Worm (Caenorhabditis elegans): ENCODE measurements around the gene glb-1.

Gene glb-1

DNA sequence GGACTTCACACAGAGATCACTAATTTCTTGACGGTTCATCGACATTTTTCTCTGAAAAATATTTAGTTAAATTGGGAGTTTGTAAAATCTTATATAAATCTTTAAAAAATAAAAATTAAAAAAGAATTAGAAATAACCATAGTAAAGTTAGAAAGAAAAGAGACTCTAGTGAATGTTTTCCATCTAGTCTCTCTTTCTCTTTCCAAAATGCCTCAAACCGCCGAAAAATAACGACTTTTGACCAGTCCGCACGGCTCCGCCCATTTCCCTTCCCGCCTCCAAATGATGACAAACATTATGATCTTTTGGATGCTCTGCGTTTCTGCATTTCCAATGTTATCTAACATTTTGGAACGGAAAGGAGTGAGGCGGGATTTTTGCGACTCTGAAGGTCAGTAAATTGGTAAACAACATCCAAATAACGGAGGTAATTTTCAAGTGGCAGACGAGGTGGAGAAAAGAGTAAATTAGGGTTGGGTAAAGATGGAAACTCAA, at the start of gene glb-1:
TSS of gene glb-1 (minus strand) at position 51 of the 495 bp plus-strand sequence.
- peak; percentile 15 for TF ChIP-seq nhr-23 (tag; optimal IDR thresholded peaks at IDR 0.05)
- TF ChIP-seq jun-1 (tag; optimal IDR thresholded peaks at IDR 0.05), result no peak

ce11 chrIII:8971255-8972020, 48.3 kb upstream of the glb-1 start, which contains the start of the genes eif-3.D and R08D7.4:
Gene eif-3.D (minus strand): TSS chrIII:8971578.
Gene R08D7.4 (plus strand): TSS chrIII:8971892.
- no peak for TF ChIP-seq nhr-12 (tag; optimal IDR thresholded peaks at IDR 0.05)
- TF ChIP-seq snpc-4 (tag; optimal IDR thresholded peaks at IDR 0.05), result peak; percentile 59
- no peak for TF ChIP-seq egl-5 (tag; optimal IDR thresholded peaks at IDR 0.05)
- TF ChIP-seq pha-4 (tag; optimal IDR thresholded peaks at IDR 0.05), result peak; percentile 76
- no peak for TF ChIP-seq ama-1 (optimal IDR thresholded peaks at IDR 0.05)
- peak; percentile 58 for TF ChIP-seq nfya-1 (tag; optimal IDR thresholded peaks at IDR 0.05; ENCODE audit: insufficient read depth)
- peak; percentile 23 for TF ChIP-seq nhr-43 (tag; optimal IDR thresholded peaks at IDR 0.05; ENCODE audit: poor library complexity, severe bottlenecking)
- TF ChIP-seq lin-39 (tag; optimal IDR thresholded peaks at IDR 0.05), result peak; percentile 7
- TF ChIP-seq hmg-11 (tag; optimal IDR thresholded peaks at IDR 0.05), result peak; percentile 73
- peak; percentile 8 for TF ChIP-seq nhr-25 (tag; optimal IDR thresholded peaks at IDR 0.05)
- TF ChIP-seq elt-2 (tag; optimal IDR thresholded peaks at IDR 0.05), result peak; percentile 40
- peak; percentile 57 for TF ChIP-seq nhr-23 (tag; optimal IDR thresholded peaks at IDR 0.05)
- peak; percentile 62 for TF ChIP-seq lin-15B (tag; optimal IDR thresholded peaks at IDR 0.05)

DNA sequence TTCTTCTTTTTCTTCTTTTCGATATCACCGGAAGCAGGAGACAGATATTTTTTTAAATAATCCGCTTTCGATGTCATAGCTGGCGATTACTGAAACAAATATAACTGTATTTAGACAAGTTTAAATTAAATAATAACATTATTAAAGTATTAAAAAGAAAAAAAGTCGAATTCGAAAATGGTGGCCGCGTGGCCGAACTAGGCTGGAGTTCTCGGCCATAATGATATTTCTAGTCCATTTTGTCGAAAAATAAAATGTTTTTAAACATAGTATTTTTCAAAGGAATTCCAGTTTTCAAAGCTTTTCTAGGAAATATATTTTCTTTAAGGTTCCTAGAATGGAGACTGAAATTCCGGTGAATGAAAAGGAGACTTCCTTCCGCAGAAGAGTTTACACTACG, 44.5 kb upstream of the glb-1 start, which contains the start of the genes bud-13 and rpap-2:
TSS of gene bud-13 (minus strand) at position 89 of the 400 bp plus-strand sequence.
TSS of gene rpap-2 (plus strand) at position 329 of the 400 bp plus-strand sequence.
- TF ChIP-seq nhr-43 (tag; optimal IDR thresholded peaks at IDR 0.05; ENCODE audit: poor library complexity, severe bottlenecking), result no peak
- TF ChIP-seq lin-15B (tag; optimal IDR thresholded peaks at IDR 0.05), result peak; percentile 11
- TF ChIP-seq hmg-11 (tag; optimal IDR thresholded peaks at IDR 0.05), result no peak
- TF ChIP-seq R02D3.7 (tag; optimal IDR thresholded peaks at IDR 0.05), result no peak
- peak; percentile 12 for TF ChIP-seq nfya-1 (tag; optimal IDR thresholded peaks at IDR 0.05; ENCODE audit: insufficient read depth)
- no peak for TF ChIP-seq lin-39 (tag; optimal IDR thresholded peaks at IDR 0.05)

ce11 chrIII:8964684-8965283, 41.7 kb upstream of the glb-1 start:
- TF ChIP-seq snpc-4 (tag; optimal IDR thresholded peaks at IDR 0.05), result no peak
- no peak for TF ChIP-seq elt-3 (tag; optimal IDR thresholded peaks at IDR 0.05)
- TF ChIP-seq zag-1 (tag; optimal IDR thresholded peaks at IDR 0.05), result no peak
- no peak for TF ChIP-seq unc-39 (tag; optimal IDR thresholded peaks at IDR 0.05)
- no peak for TF ChIP-seq ama-1 (optimal IDR thresholded peaks at IDR 0.05)
- no peak for TF ChIP-seq jun-1 (tag; optimal IDR thresholded peaks at IDR 0.05)
- no peak for TF ChIP-seq nhr-23 (tag; optimal IDR thresholded peaks at IDR 0.05)

ce11 chrIII:8962475-8962874, 39.4 kb upstream of the glb-1 start:
- no peak for TF ChIP-seq nhr-12 (tag; optimal IDR thresholded peaks at IDR 0.05)
- TF ChIP-seq ceh-9 (tag; optimal IDR thresholded peaks at IDR 0.05), result no peak
- TF ChIP-seq tbx-2 (tag; optimal IDR thresholded peaks at IDR 0.05), result no peak
- no peak for TF ChIP-seq sea-2 (GFP tag; optimal IDR thresholded peaks at IDR 0.05)
- no peak for TF ChIP-seq unc-39 (tag; optimal IDR thresholded peaks at IDR 0.05)
- no peak for TF ChIP-seq ama-1 (optimal IDR thresholded peaks at IDR 0.05)
- TF ChIP-seq fos-1 (tag; optimal IDR thresholded peaks at IDR 0.05), result no peak
- no peak for TF ChIP-seq lsy-12 (tag; optimal IDR thresholded peaks at IDR 0.05)
- no peak for TF ChIP-seq eor-1 (tag; optimal IDR thresholded peaks at IDR 0.05)
- TF ChIP-seq ceh-82 (tag; optimal IDR thresholded peaks at IDR 0.05), result no peak
- TF ChIP-seq ZK546.5 (tag; optimal IDR thresholded peaks at IDR 0.05), result no peak
- TF ChIP-seq nfya-1 (tag; optimal IDR thresholded peaks at IDR 0.05; ENCODE audit: insufficient read depth), result no peak
- no peak for TF ChIP-seq fkh-2 (tag; optimal IDR thresholded peaks at IDR 0.05)
- TF ChIP-seq snpc-4 (tag; optimal IDR thresholded peaks at IDR 0.05), result no peak

DNA sequence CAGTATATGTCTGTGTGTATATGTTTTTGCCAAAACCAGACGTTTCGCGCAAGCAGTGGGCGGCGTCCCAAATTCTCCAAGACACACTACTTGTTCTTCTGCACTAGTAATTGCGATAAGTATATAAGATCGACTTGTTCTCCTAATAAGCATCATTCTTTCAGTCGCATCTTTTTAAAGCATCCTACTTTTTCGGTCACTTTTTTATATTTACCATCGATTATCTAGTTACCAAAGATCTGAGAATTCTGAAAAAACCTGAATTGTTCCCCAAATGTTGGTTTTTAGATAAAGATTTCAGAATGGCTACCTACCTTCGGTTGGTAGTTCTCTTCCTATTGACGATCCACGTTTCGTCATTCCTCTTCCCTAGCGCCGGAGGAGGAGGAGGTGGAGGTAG, 38.9 kb upstream of the glb-1 start, which contains the start of gene grl-25:
TSS of gene grl-25 (plus strand) at position 301 of the 400 bp plus-strand sequence.
- TF ChIP-seq nfya-1 (tag; optimal IDR thresholded peaks at IDR 0.05; ENCODE audit: insufficient read depth) (no peak), lin-15B (tag; optimal IDR thresholded peaks at IDR 0.05) (no peak), skn-1 (tag; optimal IDR thresholded peaks at IDR 0.05) (no peak), daf-12 (tag; optimal IDR thresholded peaks at IDR 0.05) (no peak), snpc-4 (tag; optimal IDR thresholded peaks at IDR 0.05) (no peak)

All from whole organism, L3 larva.